Fruit fly (Drosophila melanogaster) whole organism, pupa: ENCODE data around the gene CG5126.

Experiments
- CG10348 ChIP-seq: fragments of 200-800 bp; sonication (Bioruptor generic); IDR thresholded peaks from 2 replicates; pipeline ENCODE4 v1.3.6; 2022; ENCODE audit warnings: missing biosample characterization, missing genetic modification characterization
- CG12605 ChIP-seq: fragments of 200-800 bp; sonication (Bioruptor generic); IDR thresholded peaks from 2 replicates; pipeline ENCODE4 v1.3.6; 2022; ENCODE audit warnings: missing biosample characterization, missing genetic modification characterization
- CG13204 ChIP-seq: fragments of 200-800 bp; sonication (Bioruptor generic); optimal IDR thresholded peaks from 2 replicates; lab custom pipeline; 2018; ENCODE audit warnings: missing biosample characterization, mild to moderate bottlenecking, missing genetic modification characterization, moderate library complexity
- CG14655 ChIP-seq: fragments of 200-800 bp; sonication (Bioruptor generic); optimal IDR thresholded peaks from 3 replicates; lab custom pipeline; 2017; ENCODE audit warnings: mild to moderate bottlenecking, missing biosample characterization, missing genetic modification reagents, missing genetic modification characterization
- CG15710 ChIP-seq: fragments of 200-800 bp; sonication (Bioruptor generic); optimal IDR thresholded peaks from 2 replicates; lab custom pipeline; 2018; ENCODE audit warnings: missing biosample characterization, mild to moderate bottlenecking, missing genetic modification characterization, moderate library complexity
- CG17806 ChIP-seq: fragments of 200-800 bp; sonication (Bioruptor generic); optimal IDR thresholded peaks from 2 replicates; lab custom pipeline; 2018; ENCODE audit warnings: missing biosample characterization, mild to moderate bottlenecking, missing genetic modification characterization, moderate library complexity
- CG32121 ChIP-seq: fragments of 200-800 bp; sonication (Bioruptor generic); IDR thresholded peaks from 2 replicates; pipeline ENCODE4 v1.3.6; 2022; ENCODE audit warnings: missing biosample characterization, missing genetic modification characterization
- CG34367 ChIP-seq: fragments of 200-800 bp; sonication (Bioruptor generic); optimal IDR thresholded peaks from 2 replicates; lab custom pipeline; 2018; ENCODE audit warnings: missing biosample characterization, mild to moderate bottlenecking, missing genetic modification characterization
- CG4496 ChIP-seq: fragments of 200-800 bp; sonication (Bioruptor generic); IDR thresholded peaks from 3 replicates; pipeline ENCODE4 v1.3.6; 2022; ENCODE audit warnings: missing biosample characterization, missing genetic modification characterization
- CG8159 ChIP-seq: fragments of 200-800 bp; sonication (Bioruptor generic); optimal IDR thresholded peaks from 3 replicates; lab custom pipeline; 2018; ENCODE audit warnings: missing biosample characterization, mild to moderate bottlenecking, missing genetic modification characterization, moderate library complexity
- CG8301 ChIP-seq: fragments of 200-800 bp; sonication (Bioruptor generic); optimal IDR thresholded peaks from 2 replicates; lab custom pipeline; 2018; ENCODE audit warnings: missing biosample characterization, mild to moderate bottlenecking, missing genetic modification characterization
- CG9948 ChIP-seq: fragments of 200-800 bp; sonication (Bioruptor generic); optimal IDR thresholded peaks from 2 replicates; lab custom pipeline; 2018; ENCODE audit warnings: missing biosample characterization, mild to moderate bottlenecking, missing genetic modification characterization, moderate library complexity
- D1 ChIP-seq: fragments of 200-800 bp; sonication (Bioruptor generic); optimal IDR thresholded peaks from 2 replicates; lab custom pipeline; 2018; ENCODE audit warnings: missing biosample characterization, mild to moderate bottlenecking, missing genetic modification characterization, moderate library complexity
- EcR ChIP-seq: fragments of 200-800 bp; sonication (Bioruptor generic); optimal IDR thresholded peaks from 3 replicates; lab custom pipeline; 2019; ENCODE audit warnings: missing biosample characterization, missing genetic modification characterization, mild to moderate bottlenecking, moderate library complexity, missing genetic modification reagents
- Ets98B ChIP-seq: fragments of 200-800 bp; sonication (Bioruptor generic); IDR thresholded peaks from 2 replicates; pipeline ENCODE4 v1.3.6; 2022; ENCODE audit warnings: missing biosample characterization, missing genetic modification characterization
- Pif1A ChIP-seq: fragments of 200-800 bp; sonication (Bioruptor generic); optimal IDR thresholded peaks from 3 replicates; lab custom pipeline; 2016; ENCODE audit warnings: missing biosample characterization, missing genetic modification characterization
- Pif1B ChIP-seq: fragments of 200-800 bp; sonication (Bioruptor generic); optimal IDR thresholded peaks from 3 replicates; lab custom pipeline; 2016; ENCODE audit warnings: missing biosample characterization, missing genetic modification characterization
- Snoo ChIP-seq: fragments of 200-800 bp; sonication (Bioruptor generic); optimal IDR thresholded peaks from 3 replicates; lab custom pipeline; 2017; ENCODE audit warnings: missing biosample characterization, mild to moderate bottlenecking, missing genetic modification characterization, inconsistent platforms
- fd96Ca ChIP-seq: fragments of 200-800 bp; sonication (Bioruptor generic); IDR thresholded peaks from 3 replicates; pipeline ENCODE4 v1.3.6; 2022; ENCODE audit warnings: missing biosample characterization, missing genetic modification characterization
- gl ChIP-seq: fragments of 200-800 bp; sonication (Bioruptor generic); optimal IDR thresholded peaks from 2 replicates; lab custom pipeline; 2018; ENCODE audit warnings: missing biosample characterization, mild to moderate bottlenecking, missing genetic modification characterization
- rn ChIP-seq: fragments of 200-800 bp; sonication (Bioruptor generic); IDR thresholded peaks from 2 replicates; pipeline ENCODE4 v1.3.6; 2022; ENCODE audit warnings: missing biosample characterization, missing genetic modification characterization

CG5126 gene

DNA sequence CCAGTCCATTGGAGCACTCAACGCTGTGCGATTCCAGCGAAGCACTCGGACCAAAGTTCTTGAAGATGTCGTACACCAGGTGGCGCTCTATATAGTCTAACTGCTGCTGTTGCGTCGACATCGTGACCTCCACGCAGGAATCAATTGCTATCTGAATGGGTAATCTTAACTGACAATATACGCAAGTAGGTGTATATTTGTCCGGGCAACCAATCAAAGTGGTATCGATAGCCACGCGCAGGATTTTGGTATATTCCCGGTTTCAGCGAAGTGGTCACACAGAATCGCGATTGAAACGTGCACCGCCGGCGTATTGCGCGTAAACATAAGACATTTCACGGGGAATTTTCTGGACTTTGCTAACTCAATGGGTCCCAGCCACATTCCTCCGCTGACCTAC, at the start of gene CG5126, which contains the start of gene Tgt:
CG5126 (minus strand) TSS at position 222 of the 400 bp plus-strand sequence.
Tgt (plus strand) TSS at position 267 of the 400 bp plus-strand sequence.
- no peak for TF ChIP-seq CG10348
- no peak for TF ChIP-seq Pif1A (GFP tag; lab: Kevin White, UChicago)
- TF ChIP-seq CG8159 (tag; lab: Kevin White, UChicago): no peak
- no peak for TF ChIP-seq Snoo (tag; lab: Kevin White, UChicago)
- no peak for TF ChIP-seq CG4496 (GFP tag; lab: Robert Waterston, UW)
- TF ChIP-seq D1 (tag; lab: Kevin White, UChicago): no peak
- no peak for TF ChIP-seq CG17806 (tag; lab: Kevin White, UChicago)
- no peak for TF ChIP-seq CG8301 (tag; lab: Kevin White, UChicago)
- TF ChIP-seq CG32121 (GFP tag; lab: Robert Waterston, UW): 0 out of 2 replicates have a peak, but pooled peaks have one; percentile 12
- TF ChIP-seq gl (tag; lab: Kevin White, UChicago): no peak
- no peak for TF ChIP-seq CG12605 (GFP tag; lab: Robert Waterston, UW)
- no peak for TF ChIP-seq rn (GFP tag; lab: Robert Waterston, UW)
- no peak for TF ChIP-seq CG13204 (GFP tag; lab: Kevin White, UChicago)
- TF ChIP-seq EcR (GFP tag; lab: Kevin White, UChicago): peak; percentile 37
- TF ChIP-seq, all 21 proteins: peak for 2

dm6 chr2L:1230691-1231090, 46.9 kb upstream of the CG5126 start:
- TF ChIP-seq Pif1A (GFP tag; lab: Kevin White, UChicago) (no peak), CG14655 (no peak)

dm6 chr2L:1218993-1219392, 35.2 kb upstream of the CG5126 start, which contains the start of gene CG42329:
CG42329 (plus strand) TSS chr2L:1219293.
- TF ChIP-seq CG13204 (GFP tag; lab: Kevin White, UChicago) (no peak), CG17806 (tag; lab: Kevin White, UChicago) (no peak), CG15710 (tag; lab: Kevin White, UChicago) (no peak), EcR (GFP tag; lab: Kevin White, UChicago) (no peak), Ets98B (GFP tag; lab: Robert Waterston, UW) (no peak), D1 (tag; lab: Kevin White, UChicago) (no peak), CG10348 (no peak), CG9948 (tag; lab: Kevin White, UChicago) (no peak), CG8159 (tag; lab: Kevin White, UChicago) (no peak), CG32121 (GFP tag; lab: Robert Waterston, UW) (no peak), rn (GFP tag; lab: Robert Waterston, UW) (no peak), CG34367 (no peak)

DNA sequence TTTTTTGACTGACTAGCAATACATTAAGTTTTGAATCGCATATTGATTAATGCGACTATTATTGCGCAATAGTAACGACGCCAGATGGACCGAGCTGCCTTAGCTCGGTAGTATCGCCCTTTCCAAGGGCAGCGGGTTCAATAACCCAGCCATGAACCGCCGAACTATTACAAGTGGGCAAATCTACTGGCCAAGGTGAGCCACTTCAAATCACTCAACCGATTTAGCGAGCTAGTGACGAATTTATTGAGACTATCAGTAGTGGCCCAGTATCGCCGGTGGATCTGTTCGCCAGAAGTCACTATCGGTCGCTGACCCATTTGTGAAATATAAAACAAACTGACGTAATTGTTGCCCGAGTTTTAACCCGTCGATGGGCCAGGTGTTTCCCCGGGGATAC, 34.7 kb upstream of the CG5126 start:
- no peak for TF ChIP-seq CG8159 (tag; lab: Kevin White, UChicago)
- no peak for TF ChIP-seq CG4496 (GFP tag; lab: Robert Waterston, UW)
- TF ChIP-seq CG13204 (GFP tag; lab: Kevin White, UChicago): no peak
- TF ChIP-seq Pif1B (GFP tag; lab: Kevin White, UChicago): no peak
- no peak for TF ChIP-seq rn (GFP tag; lab: Robert Waterston, UW)
- no peak for TF ChIP-seq CG17806 (tag; lab: Kevin White, UChicago)
- no peak for TF ChIP-seq Pif1A (GFP tag; lab: Kevin White, UChicago)
- no peak for TF ChIP-seq EcR (GFP tag; lab: Kevin White, UChicago)
- no peak for TF ChIP-seq CG9948 (tag; lab: Kevin White, UChicago)
- TF ChIP-seq CG32121 (GFP tag; lab: Robert Waterston, UW): no peak
- TF ChIP-seq CG34367: no peak
- TF ChIP-seq CG14655: no peak
- TF ChIP-seq gl (tag; lab: Kevin White, UChicago): no peak
- TF ChIP-seq CG15710 (tag; lab: Kevin White, UChicago): no peak
- TF ChIP-seq CG8301 (tag; lab: Kevin White, UChicago): no peak
- no peak for TF ChIP-seq CG10348
- no peak for TF ChIP-seq Snoo (tag; lab: Kevin White, UChicago)
- no peak for TF ChIP-seq D1 (tag; lab: Kevin White, UChicago)
- no peak for TF ChIP-seq CG12605 (GFP tag; lab: Robert Waterston, UW)

DNA sequence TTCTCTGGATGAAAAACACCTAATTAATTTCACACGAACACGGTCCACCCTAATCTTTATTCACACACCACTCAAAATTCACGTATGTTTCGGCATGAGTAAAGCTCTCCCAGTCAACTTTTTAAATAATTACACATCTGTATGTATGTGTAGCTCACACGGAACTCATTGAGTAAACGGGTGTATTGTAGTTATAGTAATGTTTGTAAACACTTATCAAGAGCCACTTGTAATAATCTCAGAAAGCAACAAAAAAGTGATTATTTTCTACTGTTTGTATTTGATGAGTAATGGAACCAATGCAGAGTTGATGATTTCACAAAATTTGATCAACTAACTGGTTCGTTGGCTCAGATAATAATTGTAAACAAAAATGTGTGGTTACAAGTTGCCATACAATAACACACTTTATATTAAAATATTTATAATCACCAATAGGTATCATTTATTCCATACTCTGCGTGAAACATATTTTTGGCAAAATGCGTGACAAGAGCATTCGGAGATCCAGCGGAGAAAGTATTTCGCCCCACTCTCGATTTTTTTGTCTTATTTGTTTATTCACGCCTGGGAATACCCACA, 34.2 kb upstream of the CG5126 start:
- TF ChIP-seq CG9948 (tag; lab: Kevin White, UChicago) (no peak), CG34367 (no peak), CG12605 (GFP tag; lab: Robert Waterston, UW) (no peak)

DNA sequence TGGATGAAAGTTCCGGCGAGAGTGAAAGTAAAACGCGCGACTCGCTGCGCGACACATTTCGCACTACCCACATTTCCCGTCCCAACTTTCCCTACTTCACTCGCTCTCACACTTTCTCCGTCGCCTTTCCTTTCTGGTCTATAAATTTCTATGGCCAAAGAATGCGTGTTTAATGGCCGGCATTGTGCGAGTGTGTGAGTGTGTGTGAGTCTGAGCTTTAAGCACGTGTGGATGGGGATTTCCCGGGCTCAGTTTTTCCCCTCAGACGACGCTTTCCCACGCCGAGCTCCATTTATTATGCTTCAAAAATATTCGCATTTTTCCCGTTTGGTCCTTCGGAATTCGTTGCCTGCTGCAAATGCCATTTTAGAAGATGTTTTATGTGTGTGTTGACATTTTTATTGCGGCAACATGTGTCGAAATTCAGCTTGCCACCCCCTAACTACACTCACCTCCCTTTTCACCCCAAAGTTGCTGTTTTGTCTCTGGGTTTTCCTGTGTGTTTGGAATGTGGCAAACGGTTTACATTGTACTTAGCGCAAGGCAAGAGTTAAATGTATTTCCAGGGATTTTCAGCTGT, 33.3 kb upstream of the CG5126 start:
- TF ChIP-seq CG8301 (tag; lab: Kevin White, UChicago) (no peak), CG34367 (no peak), CG13204 (GFP tag; lab: Kevin White, UChicago) (no peak), Snoo (tag; lab: Kevin White, UChicago) (no peak), rn (GFP tag; lab: Robert Waterston, UW) (no peak), CG12605 (GFP tag; lab: Robert Waterston, UW) (no peak), Pif1A (GFP tag; lab: Kevin White, UChicago) (no peak), fd96Ca (no peak), Ets98B (GFP tag; lab: Robert Waterston, UW) (no peak), CG17806 (tag; lab: Kevin White, UChicago) (no peak), CG14655 (no peak), gl (tag; lab: Kevin White, UChicago) (no peak), Pif1B (GFP tag; lab: Kevin White, UChicago) (no peak)
